Fruit fly (Drosophila melanogaster) whole organism, larva: ENCODE data around the gene CG2608.

ENCODE experiments used
- noc ChIP-seq: fragments of 200-800 bp; sonication (Bioruptor generic); optimal IDR thresholded peaks from 3 replicates; lab custom pipeline; 2019; ENCODE audit warnings: missing biosample characterization, mild to moderate bottlenecking, missing genetic modification characterization, moderate library complexity

Gene CG2608

dm6 chr2L:20645394-20645869 is at the start of gene CG2608, which contains the start of gene phr6-4:
TSS of gene CG2608 (plus strand) at chr2L:20645822.
TSS of gene phr6-4 (minus strand) at chr2L:20645791.
- TF ChIP-seq noc, result peak; percentile 94

dm6 chr2L:20597744-20598143 is 47.9 kb upstream of the CG2608 start:
- TF ChIP-seq noc, result no peak

dm6 chr2L:20601282-20601681 is 44.3 kb upstream of the CG2608 start:
- TF ChIP-seq noc, result no peak

DNA sequence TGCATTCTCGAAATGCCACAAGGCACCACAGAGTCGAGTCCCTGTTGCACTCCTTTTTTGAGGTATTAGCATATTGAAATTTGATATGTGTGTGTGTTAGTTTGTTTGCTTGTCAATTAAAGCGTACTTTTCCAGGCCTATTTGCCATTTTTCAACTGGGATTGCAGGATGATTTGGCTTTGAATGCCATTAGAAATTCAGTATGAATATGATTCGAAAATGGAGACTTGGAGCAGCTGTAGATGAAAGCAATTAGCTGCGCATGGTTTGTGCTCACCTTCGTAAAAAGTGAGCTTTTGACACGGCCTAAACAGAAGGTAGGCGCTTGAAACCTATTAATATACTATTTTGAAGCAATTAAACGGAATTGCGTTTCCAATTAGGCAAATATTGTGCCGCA is 41.5 kb upstream of the CG2608 start, which contains the start of gene CG31677:
Gene CG31677, minus strand, starts transcription at position 101 of the 400 bp plus-strand sequence.
- no peak for TF ChIP-seq noc

dm6 chr2L:20614222-20614621 is 31.4 kb upstream of the CG2608 start, which contains the start of gene CG15475:
TSS of gene CG15475 (plus strand) at chr2L:20614522.
- TF ChIP-seq noc, result no peak

dm6 chr2L:20634215-20634614 is 11.4 kb upstream of the CG2608 start, which contains the start of gene CG17472:
TSS of gene CG17472 (plus strand) at chr2L:20634515.
- TF ChIP-seq noc, result no peak

- TF ChIP-seq noc, result no peak
These were observed 7.2 kb upstream of the CG2608 start for dm6 chr2L:20638413-20638812.

DNA sequence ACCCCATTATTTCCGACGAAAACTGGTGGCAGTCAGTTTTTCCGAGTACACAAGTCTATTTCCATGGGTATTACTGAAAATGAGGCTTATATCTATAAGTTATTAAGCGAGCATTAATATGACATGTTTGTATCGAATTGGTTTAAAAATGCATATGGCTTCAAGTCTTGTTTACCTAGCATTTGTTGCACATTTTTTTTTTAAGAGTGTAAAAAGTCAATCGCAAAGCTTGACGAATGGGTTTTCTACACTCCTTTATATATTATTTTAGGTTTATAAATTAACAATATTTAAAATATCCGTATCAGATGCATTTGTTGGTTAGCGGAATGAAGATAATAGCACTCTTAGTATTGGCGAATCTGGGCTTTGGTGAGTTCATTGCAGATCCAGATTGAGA is 5.8 kb upstream of the CG2608 start, which contains the start of gene CG31680:
Gene CG31680, plus strand, starts transcription at position 301 of the 400 bp plus-strand sequence.
- TF ChIP-seq noc, result no peak

dm6 chr2L:20640617-20641016 is 5.0 kb upstream of the CG2608 start, which contains the start of gene Sfp38D:
TSS of gene Sfp38D (plus strand) at chr2L:20640917.
- no peak for TF ChIP-seq noc

dm6 chr2L:20643144-20643543 is 2.5 kb upstream of the CG2608 start, which contains the start of gene CG17470:
TSS of gene CG17470 (minus strand) at chr2L:20643244.
- TF ChIP-seq noc, result no peak

DNA sequence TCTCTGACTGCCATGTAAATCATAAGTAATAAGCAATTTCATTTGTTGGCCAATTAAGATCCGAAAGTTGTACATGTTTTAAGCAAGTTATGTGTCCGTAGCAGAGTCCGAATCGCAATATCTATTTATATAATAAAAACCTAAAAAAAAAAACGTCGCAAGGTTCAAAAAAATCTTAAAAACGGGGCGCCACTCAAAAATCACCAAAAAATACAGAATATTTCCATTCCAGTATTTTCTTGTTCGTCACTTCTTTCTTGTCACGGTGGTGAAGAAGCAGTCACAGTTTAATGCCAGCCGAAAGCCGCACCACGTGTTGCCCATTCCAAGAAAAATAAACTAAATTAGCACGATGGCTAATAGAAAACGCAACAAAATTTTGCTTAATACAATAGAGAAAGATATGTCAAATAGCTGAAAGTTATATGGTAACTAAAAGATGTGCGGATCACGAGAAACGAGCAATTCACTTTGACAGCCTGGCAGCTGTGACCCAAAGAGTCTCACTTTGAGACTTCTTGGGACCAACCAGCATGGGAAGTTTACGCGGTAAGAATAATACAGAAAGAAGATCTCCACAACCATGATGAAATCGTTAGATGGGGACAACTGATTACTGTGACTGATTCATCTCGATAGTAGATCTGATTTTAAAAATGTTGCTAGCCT is 1.8 kb downstream of the CG2608 start:
- no peak for TF ChIP-seq noc

dm6 chr2L:20648612-20649011 is 3.0 kb downstream of the CG2608 start, which contains the start of gene CG18810:
TSS of gene CG18810 (plus strand) at chr2L:20648912.
- TF ChIP-seq noc, result no peak

DNA sequence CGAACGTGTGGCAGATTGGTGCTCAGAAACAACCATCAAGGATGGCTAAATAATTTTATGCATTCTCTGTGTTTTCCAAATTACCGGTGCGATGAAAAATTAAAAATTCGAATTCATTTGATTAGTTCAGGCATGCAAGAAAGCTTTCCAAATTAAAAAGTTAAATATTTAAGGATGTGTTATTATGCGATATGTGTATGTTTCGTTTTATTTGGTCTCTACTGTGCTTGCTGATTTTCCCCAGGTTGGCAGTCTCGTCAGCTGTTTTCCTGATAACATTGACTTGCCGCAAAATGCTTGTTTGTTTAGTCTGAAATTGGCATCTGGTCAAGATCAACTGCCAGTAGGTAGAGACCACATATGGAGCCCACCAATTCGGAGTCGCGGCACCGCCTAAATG is 4.3 kb downstream of the CG2608 start, which contains the start of gene CG2611:
Gene CG2611, plus strand, starts transcription at position 299 of the 400 bp plus-strand sequence.
- no peak for TF ChIP-seq noc

DNA sequence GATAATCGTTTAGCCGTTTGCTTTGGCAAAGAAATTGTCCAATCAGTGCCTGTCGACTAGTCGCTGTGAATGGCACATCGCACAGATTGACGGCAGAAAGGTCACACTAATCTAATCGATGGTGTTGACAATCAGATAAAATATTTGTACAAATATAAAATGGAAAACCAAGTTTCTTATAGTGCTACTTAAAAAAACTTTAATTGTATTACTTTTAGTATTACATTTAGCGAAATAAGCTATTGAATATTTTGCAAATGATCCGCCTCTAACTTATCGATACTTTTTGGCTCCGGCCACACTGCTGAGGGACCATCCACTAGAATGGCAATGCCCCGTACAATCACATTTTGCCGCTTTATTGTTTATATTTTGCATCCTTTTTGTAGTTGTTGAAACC is 10.5 kb downstream of the CG2608 start, which contains the start of the genes brun and CG2614:
Gene brun, minus strand, starts transcription at position 69 of the 400 bp plus-strand sequence.
Gene CG2614, plus strand, starts transcription at position 317 of the 400 bp plus-strand sequence.
- TF ChIP-seq noc, result no peak

- TF ChIP-seq noc, result no peak
These were observed 15.4 kb downstream of the CG2608 start for dm6 chr2L:20661071-20661470.

DNA sequence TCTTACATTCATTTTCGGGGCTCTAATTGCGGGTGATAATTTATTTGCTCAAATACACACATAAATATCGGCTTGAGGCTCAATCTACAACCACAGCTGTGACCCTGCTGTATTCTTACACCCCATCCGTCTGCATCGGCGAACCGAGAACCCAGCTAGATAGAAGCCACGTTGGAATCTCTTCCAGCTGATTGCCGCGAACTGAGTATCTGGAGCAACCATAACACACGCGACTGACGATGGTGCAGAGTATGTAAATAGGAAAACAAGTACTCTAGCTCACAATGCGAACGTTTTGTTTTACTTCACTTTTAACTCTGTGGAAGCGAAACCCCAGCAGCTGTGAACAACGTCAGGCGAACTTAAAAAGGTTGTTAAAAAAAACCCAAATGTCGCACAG is 18.8 kb downstream of the CG2608 start:
- no peak for TF ChIP-seq noc

DNA sequence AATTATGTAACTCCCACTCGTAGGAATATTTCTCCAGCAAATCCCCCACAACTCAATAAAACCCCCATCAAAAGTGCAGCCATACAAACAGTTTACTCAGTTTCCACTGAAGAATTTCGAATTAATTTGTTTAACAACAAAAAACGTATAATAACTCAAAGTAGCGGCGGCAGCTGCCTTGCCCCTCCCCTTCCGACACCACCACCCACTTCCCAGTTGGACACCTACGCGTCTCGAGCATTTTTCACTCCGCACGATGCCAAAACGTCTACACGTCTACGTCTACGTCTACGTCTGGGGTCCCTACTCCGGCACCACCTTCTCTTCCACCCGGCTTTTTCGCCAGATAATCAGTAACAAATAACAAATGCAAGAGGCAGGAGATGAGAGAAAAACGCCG is 25.6 kb downstream of the CG2608 start:
- TF ChIP-seq noc, result no peak
